Worm (Caenorhabditis elegans) whole organism, L1 larva: ENCODE data around the gene F33A8.4.

Experiments
- ceh-63 ChIP-seq: fragments of 200-800 bp; sonication (Bioruptor generic); optimal IDR thresholded peaks from 2 replicates; lab custom pipeline; 2018; ENCODE audit warnings: mild to moderate bottlenecking, missing genetic modification characterization, missing compliant biosample characterization
- lin-14 ChIP-seq: fragments of 200-800 bp; sonication (Bioruptor generic); optimal IDR thresholded peaks from 2 replicates; lab custom pipeline; 2018; ENCODE audit warnings: mild to moderate bottlenecking, missing genetic modification characterization, moderate library complexity, missing compliant biosample characterization
- nhr-28 ChIP-seq: fragments of 150-350 bp; optimal IDR thresholded peaks from 2 replicates; lab custom pipeline; 2014; ENCODE audit warnings: missing biosample characterization, missing genetic modification characterization
- nhr-47 ChIP-seq: sonication (generic microtip); optimal IDR thresholded peaks from 2 replicates; lab custom pipeline; 2016; ENCODE audit warnings: mild to moderate bottlenecking, missing genetic modification characterization, moderate library complexity, missing compliant biosample characterization
- nhr-71 ChIP-seq: sonication (generic microtip); optimal IDR thresholded peaks from 2 replicates; lab custom pipeline; 2016; ENCODE audit warnings: mild to moderate bottlenecking, missing genetic modification characterization, moderate library complexity, missing compliant biosample characterization
- pag-3 ChIP-seq: sonication (generic microtip); optimal IDR thresholded peaks from 2 replicates; lab custom pipeline; 2017; ENCODE audit warnings: missing genetic modification characterization, mild to moderate bottlenecking, missing compliant biosample characterization, antibody characterized with exemption, borderline replicate concordance; ENCODE audit not compliant: insufficient read depth
- pqm-1 ChIP-seq: sonication (generic microtip); optimal IDR thresholded peaks from 3 replicates; lab custom pipeline; 2017; ENCODE audit warnings: missing biosample characterization, missing genetic modification characterization
- unc-86 ChIP-seq: sonication (generic microtip); optimal IDR thresholded peaks from 2 replicates; lab custom pipeline; 2016; ENCODE audit warnings: missing genetic modification characterization, missing compliant biosample characterization

Gene F33A8.4

ce11 chrII:11004381-11004780, 44.4 kb downstream of the F33A8.4 start:
- no peak for TF ChIP-seq nhr-28 (tag; lab: Kevin White, UChicago)
- no peak for TF ChIP-seq unc-86 (tag; lab: Kevin White, UChicago)
- no peak for TF ChIP-seq pag-3 (tag; lab: Kevin White, UChicago)
- TF ChIP-seq lin-14 (GFP tag; lab: Kevin White, UChicago) = peak; percentile 30

ce11 chrII:10999109-10999508, 49.7 kb downstream of the F33A8.4 start:
- TF ChIP-seq nhr-71 (peak; percentile 27), ceh-63 (GFP tag; lab: Kevin White, UChicago) (no peak), pqm-1 (tag; lab: Kevin White, UChicago) (no peak), nhr-47 (tag; lab: Kevin White, UChicago) (peak; percentile 18)
- TF ChIP-seq, all 84 proteins: peak for 2
